Fruit fly (Drosophila melanogaster) whole organism, pupa: ENCODE data around the gene CG32407.

ENCODE experiments used
- CG10348 ChIP-seq: fragments of 200-800 bp; sonication (Bioruptor generic); IDR thresholded peaks from 2 replicates; pipeline ENCODE4 v1.3.6; 2022; ENCODE audit warnings: missing biosample characterization, missing genetic modification characterization
- CG12605 ChIP-seq: fragments of 200-800 bp; sonication (Bioruptor generic); IDR thresholded peaks from 2 replicates; pipeline ENCODE4 v1.3.6; 2022; ENCODE audit warnings: missing biosample characterization, missing genetic modification characterization
- CG13204 ChIP-seq: fragments of 200-800 bp; sonication (Bioruptor generic); optimal IDR thresholded peaks from 2 replicates; lab custom pipeline; 2018; ENCODE audit warnings: missing biosample characterization, mild to moderate bottlenecking, missing genetic modification characterization, moderate library complexity
- CG14655 ChIP-seq: fragments of 200-800 bp; sonication (Bioruptor generic); optimal IDR thresholded peaks from 3 replicates; lab custom pipeline; 2017; ENCODE audit warnings: mild to moderate bottlenecking, missing biosample characterization, missing genetic modification reagents, missing genetic modification characterization
- CG15710 ChIP-seq: fragments of 200-800 bp; sonication (Bioruptor generic); optimal IDR thresholded peaks from 2 replicates; lab custom pipeline; 2018; ENCODE audit warnings: missing biosample characterization, mild to moderate bottlenecking, missing genetic modification characterization, moderate library complexity
- CG17806 ChIP-seq: fragments of 200-800 bp; sonication (Bioruptor generic); optimal IDR thresholded peaks from 2 replicates; lab custom pipeline; 2018; ENCODE audit warnings: missing biosample characterization, mild to moderate bottlenecking, missing genetic modification characterization, moderate library complexity
- CG32121 ChIP-seq: fragments of 200-800 bp; sonication (Bioruptor generic); IDR thresholded peaks from 2 replicates; pipeline ENCODE4 v1.3.6; 2022; ENCODE audit warnings: missing biosample characterization, missing genetic modification characterization
- CG34367 ChIP-seq: fragments of 200-800 bp; sonication (Bioruptor generic); optimal IDR thresholded peaks from 2 replicates; lab custom pipeline; 2018; ENCODE audit warnings: missing biosample characterization, mild to moderate bottlenecking, missing genetic modification characterization
- CG4496 ChIP-seq: fragments of 200-800 bp; sonication (Bioruptor generic); IDR thresholded peaks from 3 replicates; pipeline ENCODE4 v1.3.6; 2022; ENCODE audit warnings: missing biosample characterization, missing genetic modification characterization
- CG8159 ChIP-seq: fragments of 200-800 bp; sonication (Bioruptor generic); optimal IDR thresholded peaks from 3 replicates; lab custom pipeline; 2018; ENCODE audit warnings: missing biosample characterization, mild to moderate bottlenecking, missing genetic modification characterization, moderate library complexity
- CG8301 ChIP-seq: fragments of 200-800 bp; sonication (Bioruptor generic); optimal IDR thresholded peaks from 2 replicates; lab custom pipeline; 2018; ENCODE audit warnings: missing biosample characterization, mild to moderate bottlenecking, missing genetic modification characterization
- CG9948 ChIP-seq: fragments of 200-800 bp; sonication (Bioruptor generic); optimal IDR thresholded peaks from 2 replicates; lab custom pipeline; 2018; ENCODE audit warnings: missing biosample characterization, mild to moderate bottlenecking, missing genetic modification characterization, moderate library complexity
- D1 ChIP-seq: fragments of 200-800 bp; sonication (Bioruptor generic); optimal IDR thresholded peaks from 2 replicates; lab custom pipeline; 2018; ENCODE audit warnings: missing biosample characterization, mild to moderate bottlenecking, missing genetic modification characterization, moderate library complexity
- EcR ChIP-seq: fragments of 200-800 bp; sonication (Bioruptor generic); optimal IDR thresholded peaks from 3 replicates; lab custom pipeline; 2019; ENCODE audit warnings: missing biosample characterization, missing genetic modification characterization, mild to moderate bottlenecking, moderate library complexity, missing genetic modification reagents
- Ets98B ChIP-seq: fragments of 200-800 bp; sonication (Bioruptor generic); IDR thresholded peaks from 2 replicates; pipeline ENCODE4 v1.3.6; 2022; ENCODE audit warnings: missing biosample characterization, missing genetic modification characterization
- Pif1A ChIP-seq: fragments of 200-800 bp; sonication (Bioruptor generic); optimal IDR thresholded peaks from 3 replicates; lab custom pipeline; 2016; ENCODE audit warnings: missing biosample characterization, missing genetic modification characterization
- Pif1B ChIP-seq: fragments of 200-800 bp; sonication (Bioruptor generic); optimal IDR thresholded peaks from 3 replicates; lab custom pipeline; 2016; ENCODE audit warnings: missing biosample characterization, missing genetic modification characterization
- Snoo ChIP-seq: fragments of 200-800 bp; sonication (Bioruptor generic); optimal IDR thresholded peaks from 3 replicates; lab custom pipeline; 2017; ENCODE audit warnings: missing biosample characterization, mild to moderate bottlenecking, missing genetic modification characterization, inconsistent platforms
- fd96Ca ChIP-seq: fragments of 200-800 bp; sonication (Bioruptor generic); IDR thresholded peaks from 3 replicates; pipeline ENCODE4 v1.3.6; 2022; ENCODE audit warnings: missing biosample characterization, missing genetic modification characterization
- gl ChIP-seq: fragments of 200-800 bp; sonication (Bioruptor generic); optimal IDR thresholded peaks from 2 replicates; lab custom pipeline; 2018; ENCODE audit warnings: missing biosample characterization, mild to moderate bottlenecking, missing genetic modification characterization
- rn ChIP-seq: fragments of 200-800 bp; sonication (Bioruptor generic); IDR thresholded peaks from 2 replicates; pipeline ENCODE4 v1.3.6; 2022; ENCODE audit warnings: missing biosample characterization, missing genetic modification characterization

Gene CG32407

DNA sequence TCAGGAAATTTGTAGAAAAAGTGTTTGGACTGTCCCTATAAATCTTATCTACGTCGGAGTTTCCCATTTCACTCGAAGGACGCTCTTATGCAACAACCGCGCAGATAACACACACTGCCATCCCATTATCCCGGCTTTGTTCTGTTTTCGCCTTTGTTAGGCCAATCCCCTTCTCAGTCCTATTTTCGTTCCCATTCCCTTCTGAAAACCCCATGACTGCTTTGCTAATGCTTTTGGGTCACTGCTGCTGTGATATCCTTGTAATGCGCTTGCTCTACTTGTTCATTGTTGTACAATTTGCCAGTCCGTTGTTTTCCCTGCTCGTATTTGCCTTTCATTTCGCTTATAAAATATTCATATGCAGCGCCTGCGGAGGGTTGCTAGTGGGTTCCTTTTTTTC lies 47.3 kb downstream of the CG32407 start:
- TF ChIP-seq rn (GFP tag; lab: Robert Waterston, UW) (no peak), Pif1A (no peak), CG32121 (GFP tag; lab: Robert Waterston, UW) (no peak), CG4496 (no peak), CG15710 (tag; lab: Kevin White, UChicago) (no peak), Ets98B (GFP tag; lab: Robert Waterston, UW) (no peak), D1 (tag; lab: Kevin White, UChicago) (no peak), CG13204 (GFP tag; lab: Kevin White, UChicago) (no peak), CG9948 (no peak), CG17806 (tag; lab: Kevin White, UChicago) (no peak), EcR (GFP tag; lab: Kevin White, UChicago) (no peak), CG12605 (GFP tag; lab: Robert Waterston, UW) (no peak), CG8159 (tag; lab: Kevin White, UChicago) (no peak), CG14655 (no peak), Snoo (tag; lab: Kevin White, UChicago) (no peak), CG34367 (tag; lab: Kevin White, UChicago) (no peak), CG8301 (tag; lab: Kevin White, UChicago) (no peak)

DNA sequence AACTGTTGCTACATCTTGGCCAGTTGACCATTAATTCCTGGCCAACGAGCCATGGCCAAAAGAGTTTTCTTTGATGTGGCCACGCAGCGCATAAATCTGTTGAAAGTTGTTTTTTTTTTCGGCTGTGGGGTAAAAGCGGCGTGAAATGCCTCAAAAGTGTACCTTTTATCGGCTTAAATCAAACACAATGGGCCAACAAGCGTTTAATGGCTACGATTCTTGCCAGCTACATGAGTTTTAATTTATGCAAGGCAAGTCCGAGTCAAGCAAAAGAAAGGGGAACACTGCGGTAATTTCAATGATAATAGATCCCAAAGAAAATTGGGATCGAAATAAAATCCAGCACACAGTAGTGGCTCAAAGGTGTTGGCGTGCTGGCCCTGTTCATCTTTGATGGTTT lies 48.3 kb downstream of the CG32407 start:
- TF ChIP-seq fd96Ca (no peak), CG32121 (GFP tag; lab: Robert Waterston, UW) (no peak), D1 (tag; lab: Kevin White, UChicago) (no peak), CG15710 (tag; lab: Kevin White, UChicago) (no peak), CG14655 (no peak)

DNA sequence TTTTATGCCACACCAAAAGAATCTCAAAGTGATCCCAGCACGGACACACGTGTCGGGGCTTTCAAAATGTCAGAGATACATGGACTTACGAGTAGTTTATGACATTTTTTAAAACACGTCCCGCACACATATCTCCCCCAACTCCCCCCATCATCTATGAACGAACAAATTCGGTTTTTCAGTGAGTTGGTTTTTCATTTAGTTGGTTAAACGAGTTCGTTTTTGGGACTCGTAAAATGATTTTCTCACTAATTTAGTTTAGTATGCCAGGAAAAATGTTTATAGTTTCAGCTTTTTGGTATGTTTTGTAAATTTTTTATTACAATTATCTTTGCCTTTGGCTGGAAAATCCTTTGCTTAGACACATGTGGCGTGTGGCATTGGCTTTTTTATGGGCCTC lies 49.6 kb downstream of the CG32407 start:
- TF ChIP-seq gl (tag; lab: Kevin White, UChicago): no peak
- TF ChIP-seq CG34367 (tag; lab: Kevin White, UChicago): no peak
- TF ChIP-seq CG32121 (GFP tag; lab: Robert Waterston, UW): no peak
- no peak for TF ChIP-seq fd96Ca
- TF ChIP-seq CG13204 (GFP tag; lab: Kevin White, UChicago): no peak
- TF ChIP-seq CG8159 (tag; lab: Kevin White, UChicago): no peak
- TF ChIP-seq CG4496: no peak
- no peak for TF ChIP-seq Ets98B (GFP tag; lab: Robert Waterston, UW)
- TF ChIP-seq CG8301 (tag; lab: Kevin White, UChicago): no peak
- no peak for TF ChIP-seq Snoo (tag; lab: Kevin White, UChicago)
- TF ChIP-seq rn (GFP tag; lab: Robert Waterston, UW): no peak
- TF ChIP-seq CG17806 (tag; lab: Kevin White, UChicago): no peak
- no peak for TF ChIP-seq CG12605 (GFP tag; lab: Robert Waterston, UW)
- TF ChIP-seq CG10348 (GFP tag; lab: Robert Waterston, UW): no peak
- no peak for TF ChIP-seq Pif1B (GFP tag; lab: Kevin White, UChicago)
